Worm (Caenorhabditis elegans) whole organism, midembryonic: ENCODE measurements around the gene B0507.1.

Experiments used
- T22C8.4 ChIP-seq: fragments of 200-800 bp; sonication (Bioruptor generic); IDR thresholded peaks from 2 replicates; pipeline ENCODE4 v1.3.6; 2022; ENCODE audit warnings: missing genetic modification characterization, missing compliant biosample characterization
- cog-1 ChIP-seq: sonication (generic microtip); optimal IDR thresholded peaks from 2 replicates; lab custom pipeline; 2016; ENCODE audit warnings: missing genetic modification characterization, missing compliant biosample characterization
- flt-1 ChIP-seq: fragments of 200-800 bp; sonication (Bioruptor generic); IDR thresholded peaks from 2 replicates; pipeline ENCODE4 v1.3.6; 2022; ENCODE audit warnings: missing genetic modification characterization, missing compliant biosample characterization
- ref-1 ChIP-seq: fragments of 200-800 bp; sonication (Bioruptor generic); conservative IDR thresholded peaks from 2 replicates; pipeline ENCODE4 v1.3.6; 2022; ENCODE audit warnings: missing genetic modification reagents, missing genetic modification characterization, missing compliant biosample characterization
- tab-1 ChIP-seq: fragments of 200-800 bp; sonication (Bioruptor generic); IDR thresholded peaks from 2 replicates; pipeline ENCODE4 v1.3.6; 2022; ENCODE audit warnings: missing genetic modification characterization, missing compliant biosample characterization
- ztf-23 ChIP-seq: fragments of 200-800 bp; sonication (Bioruptor generic); IDR thresholded peaks from 2 replicates; pipeline ENCODE4 v1.3.6; 2022; ENCODE audit warnings: missing genetic modification reagents, missing genetic modification characterization, missing compliant biosample characterization

DNA sequence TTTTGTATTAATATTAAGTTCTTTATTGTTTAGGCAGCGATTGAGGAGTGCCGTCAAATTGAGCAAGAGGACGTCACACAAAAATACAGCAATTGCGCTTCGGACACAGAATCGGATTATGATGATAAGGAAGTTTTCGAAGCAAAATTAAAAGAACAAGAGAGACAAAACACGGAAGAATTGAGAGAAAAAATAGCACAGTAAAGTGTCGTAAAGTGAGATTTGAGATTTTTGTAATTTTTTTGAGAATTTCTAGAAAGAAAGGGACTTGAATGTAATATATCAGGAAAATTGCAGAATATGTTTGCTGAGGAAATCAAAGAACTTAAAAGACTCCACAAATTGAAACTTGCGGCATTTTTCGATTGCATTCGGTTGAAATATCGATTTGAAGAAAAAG, 21.7 kb upstream of the B0507.1 start, which contains the start of gene B0507.4:
- no peak for TF ChIP-seq cog-1 (tag; lab: Kevin White, UChicago)
- TF ChIP-seq ztf-23: no peak
- TF ChIP-seq flt-1 (GFP tag; lab: Robert Waterston, UW): no peak
- TF ChIP-seq tab-1 (GFP tag; lab: Robert Waterston, UW): no peak
- no peak for TF ChIP-seq T22C8.4 (GFP tag; lab: Robert Waterston, UW)
- TF ChIP-seq ref-1 (GFP tag; lab: Robert Waterston, UW): no peak
